Worm (Caenorhabditis elegans): ENCODE data around the gene hlh-34.

Gene hlh-34

ce11 chrV:13659219-13659618 is 48.0 kb downstream of the hlh-34 start:
- TF ChIP-seq flt-1 (GFP tag; IDR thresholded peaks at IDR 0.05), result no peak
- TF ChIP-seq tbx-11 (GFP tag; IDR thresholded peaks at IDR 0.05), result no peak
- TF ChIP-seq scrt-1 (GFP tag; IDR thresholded peaks at IDR 0.05), result no peak
- no peak for TF ChIP-seq tra-4 (tag; optimal IDR thresholded peaks at IDR 0.05)
- no peak for TF ChIP-seq ets-7 (tag; optimal IDR thresholded peaks at IDR 0.05)

- TF ChIP-seq tbx-37 (GFP tag; conservative IDR thresholded peaks at IDR 0.05) (no peak), hnd-1 (tag; optimal IDR thresholded peaks at IDR 0.05) (no peak), hmbx-1 (tag; optimal IDR thresholded peaks at IDR 0.05) (no peak), tbx-11 (GFP tag; IDR thresholded peaks at IDR 0.05) (no peak), hmg-4 (GFP tag; optimal IDR thresholded peaks at IDR 0.05) (no peak), scrt-1 (GFP tag; IDR thresholded peaks at IDR 0.05) (no peak), ama-1 (optimal IDR thresholded peaks at IDR 0.05) (no peak), pes-1 (GFP tag; IDR thresholded peaks at IDR 0.05) (no peak), tra-4 (tag; optimal IDR thresholded peaks at IDR 0.05) (no peak), flt-1 (GFP tag; IDR thresholded peaks at IDR 0.05) (no peak)
These were observed 48.6 kb downstream of the hlh-34 start for ce11 chrV:13658577-13658976.

DNA sequence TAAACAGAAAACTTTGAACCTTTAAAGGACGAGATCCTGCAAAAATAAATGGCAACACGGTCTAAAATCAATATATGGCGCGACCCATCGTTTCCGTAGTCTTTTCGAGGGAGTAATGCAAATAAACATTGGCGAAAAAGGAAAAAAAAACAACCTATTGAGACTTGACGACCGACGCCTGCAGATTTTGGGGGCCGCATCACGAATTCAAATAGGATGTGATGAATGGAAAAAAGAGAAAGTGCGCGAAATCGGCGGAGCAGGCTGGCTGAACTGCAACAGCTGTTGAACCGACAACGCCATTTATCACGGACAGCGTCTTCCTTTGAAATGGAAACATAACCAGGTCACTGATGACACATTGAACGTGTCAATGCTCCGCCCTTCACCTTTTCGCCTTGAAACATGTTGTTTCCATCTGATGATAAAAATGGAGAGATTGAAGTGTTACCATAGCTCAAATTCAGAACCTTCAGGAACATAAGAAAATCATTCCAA is 49.3 kb downstream of the hlh-34 start:
- TF ChIP-seq tra-4 (tag; optimal IDR thresholded peaks at IDR 0.05), result no peak
- no peak for TF ChIP-seq ama-1 (optimal IDR thresholded peaks at IDR 0.05)
- no peak for TF ChIP-seq pes-1 (GFP tag; IDR thresholded peaks at IDR 0.05)
- TF ChIP-seq ceh-13 (GFP tag; optimal IDR thresholded peaks at IDR 0.05), result no peak
- TF ChIP-seq tbx-37 (GFP tag; conservative IDR thresholded peaks at IDR 0.05), result no peak
- no peak for TF ChIP-seq F13C5.2 (tag; optimal IDR thresholded peaks at IDR 0.05)
- no peak for TF ChIP-seq hmbx-1 (tag; optimal IDR thresholded peaks at IDR 0.05)
- no peak for TF ChIP-seq B0310.2 (tag; optimal IDR thresholded peaks at IDR 0.05)
- no peak for TF ChIP-seq aly-1 (tag; optimal IDR thresholded peaks at IDR 0.05)
- no peak for TF ChIP-seq tbx-11 (GFP tag; IDR thresholded peaks at IDR 0.05)
- TF ChIP-seq scrt-1 (GFP tag; IDR thresholded peaks at IDR 0.05), result no peak
- TF ChIP-seq hmg-4 (GFP tag; optimal IDR thresholded peaks at IDR 0.05), result no peak
- no peak for TF ChIP-seq hnd-1 (tag; optimal IDR thresholded peaks at IDR 0.05)
- no peak for TF ChIP-seq flt-1 (GFP tag; IDR thresholded peaks at IDR 0.05)
- TF ChIP-seq sea-1 (GFP tag; conservative IDR thresholded peaks at IDR 0.05), result no peak

DNA sequence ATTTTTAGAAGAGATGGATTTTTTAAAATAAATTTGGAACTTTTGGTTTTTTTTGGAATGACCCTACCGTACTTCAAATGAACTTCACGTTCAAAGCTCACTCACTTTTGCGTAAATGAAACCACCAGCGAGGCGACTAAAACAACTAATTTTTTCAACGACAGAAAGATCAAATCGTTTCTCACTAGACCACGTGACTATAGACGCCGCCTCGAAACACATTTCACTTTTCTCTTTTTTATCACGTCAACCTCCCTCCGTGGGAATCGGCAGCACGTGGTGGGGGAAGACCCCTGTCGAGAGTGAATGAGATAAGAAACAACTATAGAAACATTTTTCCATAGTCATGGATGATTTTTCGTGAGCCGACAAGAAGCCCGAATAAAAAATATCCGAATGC is 49.9 kb downstream of the hlh-34 start:
- no peak for TF ChIP-seq hmg-4 (GFP tag; optimal IDR thresholded peaks at IDR 0.05)
- TF ChIP-seq tra-4 (tag; optimal IDR thresholded peaks at IDR 0.05), result no peak
- TF ChIP-seq F13C5.2 (tag; optimal IDR thresholded peaks at IDR 0.05), result no peak
- TF ChIP-seq ets-7 (tag; optimal IDR thresholded peaks at IDR 0.05), result no peak
- TF ChIP-seq tbx-11 (GFP tag; IDR thresholded peaks at IDR 0.05), result no peak
- TF ChIP-seq scrt-1 (GFP tag; IDR thresholded peaks at IDR 0.05), result no peak
- TF ChIP-seq hnd-1 (tag; optimal IDR thresholded peaks at IDR 0.05), result no peak
- no peak for TF ChIP-seq B0310.2 (tag; optimal IDR thresholded peaks at IDR 0.05)
- TF ChIP-seq ama-1 (optimal IDR thresholded peaks at IDR 0.05), result no peak
- no peak for TF ChIP-seq flt-1 (GFP tag; IDR thresholded peaks at IDR 0.05)
- no peak for TF ChIP-seq hmbx-1 (tag; optimal IDR thresholded peaks at IDR 0.05)
- no peak for TF ChIP-seq sea-1 (GFP tag; conservative IDR thresholded peaks at IDR 0.05)
- TF ChIP-seq ceh-13 (GFP tag; optimal IDR thresholded peaks at IDR 0.05), result no peak
- no peak for TF ChIP-seq aly-1 (tag; optimal IDR thresholded peaks at IDR 0.05)
- no peak for TF ChIP-seq ceh-36 (tag; optimal IDR thresholded peaks at IDR 0.05)
- TF ChIP-seq pes-1 (GFP tag; IDR thresholded peaks at IDR 0.05), result no peak
- no peak for TF ChIP-seq tbx-37 (GFP tag; conservative IDR thresholded peaks at IDR 0.05)

- TF ChIP-seq ceh-36 (tag; optimal IDR thresholded peaks at IDR 0.05), result no peak
- TF ChIP-seq scrt-1 (GFP tag; IDR thresholded peaks at IDR 0.05), result no peak
- no peak for TF ChIP-seq ceh-13 (GFP tag; optimal IDR thresholded peaks at IDR 0.05)
- no peak for TF ChIP-seq tbx-37 (GFP tag; conservative IDR thresholded peaks at IDR 0.05)
- TF ChIP-seq aly-1 (tag; optimal IDR thresholded peaks at IDR 0.05), result no peak
- no peak for TF ChIP-seq ets-7 (tag; optimal IDR thresholded peaks at IDR 0.05)
- no peak for TF ChIP-seq ama-1 (optimal IDR thresholded peaks at IDR 0.05)
- no peak for TF ChIP-seq F13C5.2 (tag; optimal IDR thresholded peaks at IDR 0.05)
- no peak for TF ChIP-seq tra-4 (tag; optimal IDR thresholded peaks at IDR 0.05)
- no peak for TF ChIP-seq flt-1 (GFP tag; IDR thresholded peaks at IDR 0.05)
These were observed 50.6 kb downstream of the hlh-34 start for ce11 chrV:13656346-13657254.
